Worm (Caenorhabditis elegans) whole organism, L2 larva: ENCODE data around the gene Y73F8A.5.

Experiments used
- C34F6.9 ChIP-seq: fragments of 150-350 bp; optimal IDR thresholded peaks from 2 replicates; lab custom pipeline; 2014; ENCODE audit warnings: missing biosample characterization, missing genetic modification characterization
- F13H6.1 ChIP-seq: sonication (generic microtip); optimal IDR thresholded peaks from 2 replicates; lab custom pipeline; 2016; ENCODE audit warnings: missing genetic modification characterization, missing compliant biosample characterization
- R02D3.7 ChIP-seq: fragments of 150-350 bp; optimal IDR thresholded peaks from 2 replicates; lab custom pipeline; 2014; ENCODE audit warnings: missing biosample characterization, missing genetic modification characterization
- Y55F3AM.14 ChIP-seq: fragments of 200-800 bp; sonication (Bioruptor generic); optimal IDR thresholded peaks from 2 replicates; lab custom pipeline; 2018; ENCODE audit warnings: mild to moderate bottlenecking, missing genetic modification characterization, missing compliant biosample characterization
- ZK546.5 ChIP-seq: sonication (generic microtip); optimal IDR thresholded peaks from 2 replicates; lab custom pipeline; 2017; ENCODE audit warnings: missing biosample characterization, missing genetic modification characterization
- alr-1 ChIP-seq: fragments of 150-350 bp; optimal IDR thresholded peaks from 2 replicates; lab custom pipeline; 2014; ENCODE audit warnings: missing biosample characterization, missing genetic modification characterization
- aly-2 ChIP-seq: fragments of 150-350 bp; optimal IDR thresholded peaks from 2 replicates; lab custom pipeline; 2014; ENCODE audit warnings: missing biosample characterization, missing genetic modification characterization
- ama-1 ChIP-seq: fragments of 150-350 bp; optimal IDR thresholded peaks from 2 replicates; lab custom pipeline; 2018; ENCODE audit warnings: inconsistent platforms
- blmp-1 ChIP-seq: sonication (generic microtip); optimal IDR thresholded peaks from 2 replicates; lab custom pipeline; 2017; ENCODE audit warnings: missing genetic modification characterization, mild to moderate bottlenecking, missing compliant biosample characterization, antibody characterized with exemption, moderate library complexity; ENCODE audit not compliant: insufficient read depth
- ceh-16 ChIP-seq: fragments of 150-350 bp; optimal IDR thresholded peaks from 2 replicates; lab custom pipeline; 2014; ENCODE audit warnings: missing biosample characterization, missing genetic modification characterization
- ceh-82 ChIP-seq: fragments of 150-350 bp; optimal IDR thresholded peaks from 2 replicates; lab custom pipeline; 2014; ENCODE audit warnings: missing biosample characterization, missing genetic modification characterization
- egl-27 ChIP-seq: sonication (generic microtip); optimal IDR thresholded peaks from 3 replicates; lab custom pipeline; 2017; ENCODE audit warnings: missing biosample characterization, missing genetic modification reagents, missing genetic modification characterization
- elt-1 ChIP-seq: fragments of 150-350 bp; optimal IDR thresholded peaks from 2 replicates; lab custom pipeline; 2014; ENCODE audit warnings: missing biosample characterization, missing genetic modification characterization
- elt-3 ChIP-seq: sonication (generic microtip); optimal IDR thresholded peaks from 2 replicates; lab custom pipeline; 2017; ENCODE audit warnings: missing biosample characterization, missing genetic modification characterization
- fos-1 ChIP-seq: fragments of 150-350 bp; optimal IDR thresholded peaks from 2 replicates; lab custom pipeline; 2014; ENCODE audit warnings: missing biosample characterization, missing genetic modification characterization
- gmeb-1 ChIP-seq: fragments of 150-350 bp; optimal IDR thresholded peaks from 2 replicates; lab custom pipeline; 2014; ENCODE audit warnings: missing biosample characterization, missing genetic modification characterization
- lin-11 ChIP-seq: fragments of 150-350 bp; sonication (generic microtip); optimal IDR thresholded peaks from 2 replicates; lab custom pipeline; 2014; ENCODE audit warnings: missing biosample characterization, missing genetic modification characterization, inconsistent platforms, mixed read lengths
- lin-13 ChIP-seq: fragments of 150-350 bp; optimal IDR thresholded peaks from 2 replicates; lab custom pipeline; 2014; ENCODE audit warnings: missing biosample characterization, missing genetic modification reagents, missing genetic modification characterization
- lin-39 ChIP-seq: fragments of 150-350 bp; optimal IDR thresholded peaks from 2 replicates; lab custom pipeline; 2014; ENCODE audit warnings: missing biosample characterization, missing genetic modification reagents, missing genetic modification characterization
- mbf-1 ChIP-seq: sonication (generic microtip); optimal IDR thresholded peaks from 2 replicates; lab custom pipeline; 2017; ENCODE audit warnings: missing biosample characterization, missing genetic modification characterization
- mdl-1 ChIP-seq, 2 experiments: fragments of 150-350 bp in 1 of 2; sonication (generic microtip) in 1 of 2; optimal IDR thresholded peaks; 2 replicates each; lab custom pipeline; 2017; ENCODE audit warnings: missing biosample characterization in 2 of 2, missing genetic modification characterization in 2 of 2
- nhr-10 ChIP-seq: sonication (generic microtip); optimal IDR thresholded peaks from 2 replicates; lab custom pipeline; 2017; ENCODE audit warnings: missing biosample characterization, missing genetic modification characterization
- nhr-11 ChIP-seq: fragments of 150-350 bp; optimal IDR thresholded peaks from 2 replicates; lab custom pipeline; 2014; ENCODE audit warnings: missing biosample characterization, missing genetic modification characterization
- nhr-129 ChIP-seq: fragments of 150-350 bp; optimal IDR thresholded peaks from 2 replicates; lab custom pipeline; 2014; ENCODE audit warnings: missing biosample characterization, missing genetic modification characterization
- nhr-21 ChIP-seq: fragments of 150-350 bp; optimal IDR thresholded peaks from 2 replicates; lab custom pipeline; 2014; ENCODE audit warnings: missing biosample characterization, missing genetic modification characterization
- nhr-23 ChIP-seq: fragments of 150-350 bp; optimal IDR thresholded peaks from 2 replicates; lab custom pipeline; 2014; ENCODE audit warnings: missing biosample characterization, missing genetic modification reagents, missing genetic modification characterization
- nhr-237 ChIP-seq: fragments of 150-350 bp; optimal IDR thresholded peaks from 2 replicates; lab custom pipeline; 2014; ENCODE audit warnings: missing biosample characterization, missing genetic modification characterization
- nhr-25 ChIP-seq: fragments of 150-350 bp; sonication (generic microtip); optimal IDR thresholded peaks from 3 replicates; lab custom pipeline; 2014; ENCODE audit warnings: missing biosample characterization, missing genetic modification characterization
- nhr-6 ChIP-seq: fragments of 150-350 bp; optimal IDR thresholded peaks from 2 replicates; lab custom pipeline; 2014; ENCODE audit warnings: missing biosample characterization, missing genetic modification characterization
- nhr-77 ChIP-seq: fragments of 150-350 bp; optimal IDR thresholded peaks from 2 replicates; lab custom pipeline; 2014; ENCODE audit warnings: missing biosample characterization, missing genetic modification characterization
- peb-1 ChIP-seq: fragments of 150-350 bp; optimal IDR thresholded peaks from 2 replicates; lab custom pipeline; 2014; ENCODE audit warnings: missing biosample characterization, missing genetic modification characterization
- sem-4 ChIP-seq: fragments of 150-350 bp; optimal IDR thresholded peaks from 2 replicates; lab custom pipeline; 2014; ENCODE audit warnings: missing biosample characterization, missing genetic modification reagents, missing genetic modification characterization
- skn-1 ChIP-seq: sonication (generic microtip); optimal IDR thresholded peaks from 2 replicates; lab custom pipeline; 2017; ENCODE audit warnings: missing biosample characterization, missing genetic modification characterization
- sma-3 ChIP-seq: sonication (generic microtip); optimal IDR thresholded peaks from 2 replicates; lab custom pipeline; 2016; ENCODE audit warnings: missing genetic modification reagents, missing genetic modification characterization, missing compliant biosample characterization
- sma-9 ChIP-seq, 2 experiments: fragments of 150-350 bp in 1 of 2; sonication (generic microtip) in 1 of 2; optimal IDR thresholded peaks; 2 replicates each; lab custom pipeline; 2014 to 2016; ENCODE audit warnings: missing genetic modification characterization in 2 of 2, mild to moderate bottlenecking in 1 of 2, missing biosample characterization in 1 of 2, missing compliant biosample characterization in 1 of 2, missing genetic modification reagents in 1 of 2, moderate library complexity in 1 of 2
- unc-39 ChIP-seq: fragments of 150-350 bp; optimal IDR thresholded peaks from 2 replicates; lab custom pipeline; 2014; ENCODE audit warnings: missing biosample characterization, missing genetic modification characterization
- unc-55 ChIP-seq: fragments of 150-350 bp; sonication (generic microtip); optimal IDR thresholded peaks from 3 replicates; lab custom pipeline; 2014; ENCODE audit warnings: missing biosample characterization, missing genetic modification reagents, missing genetic modification characterization
- zag-1 ChIP-seq: fragments of 150-350 bp; optimal IDR thresholded peaks from 2 replicates; lab custom pipeline; 2014; ENCODE audit warnings: missing biosample characterization, missing genetic modification characterization
- ztf-11 ChIP-seq: sonication (generic microtip); optimal IDR thresholded peaks from 2 replicates; lab custom pipeline; 2017; ENCODE audit warnings: missing biosample characterization, missing genetic modification characterization
- ztf-4 ChIP-seq: fragments of 150-350 bp; optimal IDR thresholded peaks from 2 replicates; lab custom pipeline; 2014; ENCODE audit warnings: missing biosample characterization, missing genetic modification characterization

Y73F8A.5 gene

ce11 chrIV:15259548-15259947, at the start of gene Y73F8A.5:
Gene Y73F8A.5 (plus strand): TSS chrIV:15259868.
- TF ChIP-seq aly-2 (tag; lab: Kevin White, UChicago): no peak
- TF ChIP-seq sma-9 (GFP tag; optimal IDR thresholded peaks at IDR 0.05; lab: Kevin White, UChicago): no peak
- no peak for TF ChIP-seq sma-9 (tag; optimal IDR thresholded peaks at IDR 0.05; lab: Kevin White, UChicago)
- TF ChIP-seq unc-55: peak; percentile 83
- TF ChIP-seq sma-3 (GFP tag; lab: Kevin White, UChicago): no peak
- TF ChIP-seq peb-1 (tag; lab: Kevin White, UChicago): no peak
- peak; percentile 35 for TF ChIP-seq F13H6.1 (tag; lab: Kevin White, UChicago)
- no peak for TF ChIP-seq alr-1 (tag; lab: Kevin White, UChicago)
- TF ChIP-seq unc-39 (tag; lab: Kevin White, UChicago): no peak
- no peak for TF ChIP-seq sem-4 (tag; lab: Kevin White, UChicago)
- peak in 1 of 2 experiments; percentile 10 for TF ChIP-seq mdl-1 (tag; optimal IDR thresholded peaks at IDR 0.05; lab: Kevin White, UChicago)
- no peak for TF ChIP-seq R02D3.7 (tag; lab: Kevin White, UChicago)
- no peak for TF ChIP-seq lin-39 (tag; lab: Kevin White, UChicago)
- TF ChIP-seq nhr-10: no peak
- TF ChIP-seq mbf-1 (tag; lab: Kevin White, UChicago): no peak
- TF ChIP-seq ama-1: no peak
- TF ChIP-seq nhr-11 (tag; lab: Kevin White, UChicago): no peak
- TF ChIP-seq elt-1 (tag; lab: Kevin White, UChicago): no peak
- TF ChIP-seq ztf-11: no peak
- TF ChIP-seq lin-11 (tag; lab: Kevin White, UChicago): no peak
- no peak for TF ChIP-seq fos-1 (tag; lab: Kevin White, UChicago)
- TF ChIP-seq nhr-237 (tag; lab: Kevin White, UChicago): no peak
- peak; percentile 78 for TF ChIP-seq C34F6.9
- TF ChIP-seq nhr-25 (tag; lab: Kevin White, UChicago): no peak
- TF ChIP-seq nhr-77 (tag; lab: Kevin White, UChicago): no peak
- TF ChIP-seq skn-1: no peak
- TF ChIP-seq ztf-4 (tag; lab: Kevin White, UChicago): no peak
- no peak for TF ChIP-seq nhr-23 (tag; lab: Kevin White, UChicago)
- no peak for TF ChIP-seq gmeb-1
- no peak for TF ChIP-seq ceh-16 (tag; lab: Kevin White, UChicago)
- no peak for TF ChIP-seq elt-3 (tag; lab: Kevin White, UChicago)

- no peak for TF ChIP-seq peb-1 (tag; lab: Kevin White, UChicago)
- no peak for TF ChIP-seq egl-27 (tag; lab: Kevin White, UChicago)
- no peak for TF ChIP-seq nhr-10
- TF ChIP-seq R02D3.7 (tag; lab: Kevin White, UChicago): no peak
- TF ChIP-seq alr-1 (tag; lab: Kevin White, UChicago): no peak
- TF ChIP-seq lin-39 (tag; lab: Kevin White, UChicago): no peak
- no peak for TF ChIP-seq sma-3 (GFP tag; lab: Kevin White, UChicago)
- no peak for TF ChIP-seq fos-1 (tag; lab: Kevin White, UChicago)
Observed at ce11 chrIV:15210482-15210881, 49.2 kb upstream of the Y73F8A.5 start.

ce11 chrIV:15214694-15215093, 45.0 kb upstream of the Y73F8A.5 start:
- TF ChIP-seq nhr-6 (no peak), unc-39 (tag; lab: Kevin White, UChicago) (no peak), ceh-16 (tag; lab: Kevin White, UChicago) (no peak), nhr-10 (no peak), ZK546.5 (tag; lab: Kevin White, UChicago) (no peak), elt-1 (tag; lab: Kevin White, UChicago) (no peak), F13H6.1 (tag; lab: Kevin White, UChicago) (no peak), lin-11 (tag; lab: Kevin White, UChicago) (no peak), lin-13 (GFP tag; lab: Kevin White, UChicago) (no peak), peb-1 (tag; lab: Kevin White, UChicago) (no peak)

- TF ChIP-seq ceh-82 (tag; lab: Kevin White, UChicago): no peak
- TF ChIP-seq R02D3.7 (tag; lab: Kevin White, UChicago): no peak
Observed at ce11 chrIV:15215470-15215869, 44.2 kb upstream of the Y73F8A.5 start, which contains the start of gene Y40H7A.10. Gene Y40H7A.10 (minus strand): TSS chrIV:15215597.

ce11 chrIV:15220253-15220652, 39.4 kb upstream of the Y73F8A.5 start, which contains the start of gene Y40H7A.11:
Gene Y40H7A.11 (minus strand): TSS chrIV:15220353.
- TF ChIP-seq nhr-21 (tag; lab: Kevin White, UChicago) (no peak), blmp-1 (tag; lab: Kevin White, UChicago) (no peak), elt-1 (tag; lab: Kevin White, UChicago) (no peak), nhr-77 (tag; lab: Kevin White, UChicago) (no peak), lin-39 (tag; lab: Kevin White, UChicago) (no peak), zag-1 (tag; lab: Kevin White, UChicago) (no peak), Y55F3AM.14 (GFP tag; lab: Kevin White, UChicago) (no peak), R02D3.7 (tag; lab: Kevin White, UChicago) (no peak), gmeb-1 (no peak), unc-55 (no peak), nhr-129 (tag; lab: Kevin White, UChicago) (no peak), mdl-1 (tag; optimal IDR thresholded peaks at IDR 0.05; lab: Kevin White, UChicago) (no peak)
